Worm (Caenorhabditis elegans) whole organism, young adult: ENCODE data around the gene nhr-277.

Experiments
- B0336.3 ChIP-seq: fragments of 200-800 bp; sonication (Bioruptor generic); IDR thresholded peaks from 2 replicates; pipeline ENCODE4 v1.3.6; 2022; ENCODE audit warnings: missing genetic modification characterization, missing compliant biosample characterization
- C06A6.2 ChIP-seq: fragments of 200-800 bp; sonication (Bioruptor generic); conservative IDR thresholded peaks from 2 replicates; pipeline ENCODE4 v1.3.6; 2022; ENCODE audit warnings: missing genetic modification characterization, missing compliant biosample characterization
- D2030.7 ChIP-seq: fragments of 200-800 bp; sonication (Bioruptor generic); IDR thresholded peaks from 2 replicates; pipeline ENCODE4 v1.3.6; 2022; ENCODE audit warnings: missing genetic modification reagents, missing genetic modification characterization, missing compliant biosample characterization
- F22D6.2 ChIP-seq: sonication (generic microtip); optimal IDR thresholded peaks from 2 replicates; lab custom pipeline; 2016; ENCODE audit warnings: mild to moderate bottlenecking, missing genetic modification characterization, missing compliant biosample characterization
- F23B12.7 ChIP-seq: sonication (generic microtip); optimal IDR thresholded peaks from 2 replicates; lab custom pipeline; 2017; ENCODE audit warnings: missing genetic modification characterization, mild to moderate bottlenecking, missing compliant biosample characterization, antibody characterized with exemption, moderate library complexity; ENCODE audit not compliant: insufficient read depth
- F37B4.10 ChIP-seq: fragments of 200-800 bp; sonication (Bioruptor generic); IDR thresholded peaks from 2 replicates; pipeline ENCODE4 v1.3.6; 2022; ENCODE audit warnings: missing genetic modification characterization, missing compliant biosample characterization
- F39B2.1 ChIP-seq: fragments of 200-800 bp; sonication (Bioruptor generic); IDR thresholded peaks from 2 replicates; pipeline ENCODE4 v1.3.6; 2022; ENCODE audit warnings: missing genetic modification reagents, missing genetic modification characterization, missing compliant biosample characterization
- F52B5.7 ChIP-seq: sonication (generic microtip); optimal IDR thresholded peaks from 2 replicates; lab custom pipeline; 2016; ENCODE audit warnings: mild to moderate bottlenecking, missing genetic modification characterization, missing compliant biosample characterization
- F57A8.1 ChIP-seq: fragments of 200-800 bp; sonication (Bioruptor generic); optimal IDR thresholded peaks from 2 replicates; lab custom pipeline; 2018; ENCODE audit warnings: mild to moderate bottlenecking, missing genetic modification characterization, moderate library complexity, missing compliant biosample characterization
- K11D2.4 ChIP-seq: fragments of 200-800 bp; sonication (Bioruptor generic); IDR thresholded peaks from 2 replicates; pipeline ENCODE4 v1.3.6; 2022; ENCODE audit warnings: missing genetic modification reagents, missing genetic modification characterization, missing compliant biosample characterization
- T07F8.4 ChIP-seq: sonication (generic microtip); optimal IDR thresholded peaks from 2 replicates; lab custom pipeline; 2016; ENCODE audit warnings: mild to moderate bottlenecking, missing genetic modification characterization, moderate library complexity, missing compliant biosample characterization
- T26A5.8 ChIP-seq: sonication (generic microtip); optimal IDR thresholded peaks from 2 replicates; lab custom pipeline; 2016; ENCODE audit warnings: missing genetic modification characterization, missing compliant biosample characterization
- Y53G8AR.9 ChIP-seq: fragments of 200-800 bp; sonication (Bioruptor generic); conservative IDR thresholded peaks from 2 replicates; pipeline ENCODE4 v1.3.6; 2022; ENCODE audit warnings: missing genetic modification reagents, missing genetic modification characterization, missing compliant biosample characterization
- Y56A3A.18 ChIP-seq: fragments of 200-800 bp; sonication (Bioruptor generic); IDR thresholded peaks from 2 replicates; pipeline ENCODE4 v1.3.6; 2022; ENCODE audit warnings: missing genetic modification reagents, missing genetic modification characterization, missing compliant biosample characterization
- Y79H2A.3 ChIP-seq: fragments of 200-800 bp; sonication (Bioruptor generic); conservative IDR thresholded peaks from 2 replicates; pipeline ENCODE4 v1.3.6; 2022; ENCODE audit warnings: missing genetic modification reagents, missing genetic modification characterization, missing compliant biosample characterization
- attf-3 ChIP-seq: fragments of 200-800 bp; sonication (Bioruptor generic); conservative IDR thresholded peaks from 2 replicates; pipeline ENCODE4 v1.3.6; 2022; ENCODE audit warnings: missing genetic modification reagents, missing genetic modification characterization, missing compliant biosample characterization
- attf-6 ChIP-seq: fragments of 200-800 bp; sonication (Bioruptor generic); IDR thresholded peaks from 2 replicates; pipeline ENCODE4 v1.3.6; 2022; ENCODE audit warnings: missing genetic modification reagents, missing genetic modification characterization, missing compliant biosample characterization
- ceh-27 ChIP-seq: fragments of 200-800 bp; sonication (Bioruptor generic); optimal IDR thresholded peaks from 2 replicates; lab custom pipeline; 2018; ENCODE audit warnings: mild to moderate bottlenecking, missing genetic modification characterization, moderate library complexity, missing compliant biosample characterization
- hlh-26 ChIP-seq: fragments of 200-800 bp; sonication (Bioruptor generic); conservative IDR thresholded peaks from 2 replicates; pipeline ENCODE4 v1.3.6; 2022; ENCODE audit warnings: missing genetic modification reagents, missing genetic modification characterization, missing compliant biosample characterization
- hmg-1.2 ChIP-seq: fragments of 200-800 bp; sonication (Bioruptor generic); IDR thresholded peaks from 2 replicates; pipeline ENCODE4 v1.3.6; 2022; ENCODE audit warnings: missing genetic modification reagents, missing genetic modification characterization, missing compliant biosample characterization
- hrde-1 ChIP-seq: sonication (generic microtip); optimal IDR thresholded peaks from 2 replicates; lab custom pipeline; 2016; ENCODE audit warnings: missing genetic modification characterization, mild to moderate bottlenecking, missing compliant biosample characterization, moderate library complexity, missing genotype, missing genetic modification reagents, borderline replicate concordance
- let-607 ChIP-seq, 2 experiments: fragments of 200-800 bp in 1 of 2; sonication (Bioruptor generic) in 1 of 2; sonication (generic microtip) in 1 of 2; optimal IDR thresholded peaks; 2 replicates each; lab custom pipeline; 2016 to 2018; ENCODE audit warnings: mild to moderate bottlenecking in 2 of 2, missing compliant biosample characterization in 2 of 2, missing genetic modification characterization in 2 of 2, moderate library complexity in 2 of 2, missing genotype in 1 of 2
- lin-26 ChIP-seq: fragments of 200-800 bp; sonication (Bioruptor generic); IDR thresholded peaks from 2 replicates; pipeline ENCODE4 v1.3.6; 2022; ENCODE audit warnings: missing genetic modification reagents, missing genetic modification characterization, missing compliant biosample characterization
- lin-35 ChIP-seq, 3 experiments: fragments of 150-350 bp in 2 of 3; sonication (generic microtip) in 1 of 3; optimal IDR thresholded peaks; 2 replicates each; lab custom pipeline; 2014 to 2018; ENCODE audit warnings: missing biosample characterization in 3 of 3, missing genetic modification characterization in 3 of 3, missing genetic modification reagents in 3 of 3
- lir-1 ChIP-seq: fragments of 200-800 bp; sonication (Bioruptor generic); conservative IDR thresholded peaks from 2 replicates; pipeline ENCODE4 v1.3.6; 2022; ENCODE audit warnings: missing genetic modification reagents, missing genetic modification characterization, missing compliant biosample characterization
- lsy-27 ChIP-seq: sonication (generic microtip); optimal IDR thresholded peaks from 2 replicates; lab custom pipeline; 2017; ENCODE audit warnings: missing genetic modification characterization, mild to moderate bottlenecking, missing compliant biosample characterization, antibody characterized with exemption, missing genotype, borderline replicate concordance; ENCODE audit not compliant: insufficient read depth
- madf-6 ChIP-seq: fragments of 200-800 bp; sonication (Bioruptor generic); IDR thresholded peaks from 2 replicates; pipeline ENCODE4 v1.3.6; 2022; ENCODE audit warnings: missing genetic modification reagents, missing genetic modification characterization, missing compliant biosample characterization
- mel-28 ChIP-seq: sonication (generic microtip); optimal IDR thresholded peaks from 2 replicates; lab custom pipeline; 2016; ENCODE audit warnings: borderline replicate concordance, mild to moderate bottlenecking, missing genetic modification characterization, missing compliant biosample characterization
- nfya-1 ChIP-seq: sonication (generic microtip); optimal IDR thresholded peaks from 2 replicates; lab custom pipeline; 2017; ENCODE audit warnings: antibody characterized with exemption, missing compliant biosample characterization, missing genetic modification characterization, borderline replicate concordance; ENCODE audit not compliant: insufficient read depth
- nfya-2 ChIP-seq: fragments of 200-800 bp; sonication (Bioruptor generic); IDR thresholded peaks from 2 replicates; pipeline ENCODE4 v1.3.6; 2022; ENCODE audit warnings: missing genetic modification reagents, missing genetic modification characterization, missing compliant biosample characterization
- nfyb-1 ChIP-seq: fragments of 200-800 bp; sonication (Bioruptor generic); IDR thresholded peaks from 2 replicates; pipeline ENCODE4 v1.3.6; 2022; ENCODE audit warnings: missing genetic modification reagents, missing genetic modification characterization, missing compliant biosample characterization
- nhr-120 ChIP-seq: fragments of 200-800 bp; sonication (Bioruptor generic); IDR thresholded peaks from 2 replicates; pipeline ENCODE4 v1.3.6; 2022; ENCODE audit warnings: missing genetic modification characterization, missing compliant biosample characterization
- nhr-80 ChIP-seq: sonication (generic microtip); optimal IDR thresholded peaks from 2 replicates; lab custom pipeline; 2016; ENCODE audit warnings: missing genetic modification characterization, missing compliant biosample characterization
- pha-4 ChIP-seq: fragments of 150-350 bp; sonication (generic microtip); optimal IDR thresholded peaks from 2 replicates; lab custom pipeline; 2014; ENCODE audit warnings: missing biosample characterization, missing genetic modification reagents, missing genetic modification characterization
- repo-1 ChIP-seq: sonication (generic microtip); optimal IDR thresholded peaks from 2 replicates; lab custom pipeline; 2017; ENCODE audit warnings: mild to moderate bottlenecking, missing genetic modification characterization, missing compliant biosample characterization
- rpc-1 ChIP-seq, 2 experiments: fragments of 150-350 bp in 1 of 2; sonication (generic microtip) in 1 of 2; optimal IDR thresholded peaks; 2 replicates each; lab custom pipeline; 2014 to 2018; ENCODE audit warnings: missing biosample characterization in 1 of 2, missing genetic modification characterization in 1 of 2, missing genetic modification reagents in 1 of 2, missing genotype in 1 of 2
- sdz-38 ChIP-seq: sonication (generic microtip); optimal IDR thresholded peaks from 2 replicates; lab custom pipeline; 2016; ENCODE audit warnings: missing genotype, missing genetic modification characterization, missing compliant biosample characterization
- sea-2 ChIP-seq: fragments of 200-800 bp; sonication (Bioruptor generic); IDR thresholded peaks from 2 replicates; pipeline ENCODE4 v1.3.6; 2022; ENCODE audit warnings: missing genetic modification characterization, missing compliant biosample characterization
- snpc-1.1 ChIP-seq: sonication (generic microtip); optimal IDR thresholded peaks from 2 replicates; lab custom pipeline; 2017; ENCODE audit warnings: missing genetic modification characterization, mild to moderate bottlenecking, missing compliant biosample characterization, antibody characterized with exemption, moderate library complexity, missing genotype, missing genetic modification reagents; ENCODE audit not compliant: insufficient read depth
- snpc-3.4 ChIP-seq: sonication (generic microtip); optimal IDR thresholded peaks from 2 replicates; lab custom pipeline; 2017; ENCODE audit warnings: missing genetic modification characterization, mild to moderate bottlenecking, missing compliant biosample characterization, antibody characterized with exemption, moderate library complexity, missing genotype, missing genetic modification reagents
- tbx-9 ChIP-seq: sonication (generic microtip); optimal IDR thresholded peaks from 2 replicates; lab custom pipeline; 2016; ENCODE audit warnings: borderline replicate concordance, missing genetic modification characterization, inconsistent platforms, missing compliant biosample characterization
- tlf-1 ChIP-seq: fragments of 200-800 bp; sonication (Bioruptor generic); optimal IDR thresholded peaks from 2 replicates; lab custom pipeline; 2018; ENCODE audit warnings: mild to moderate bottlenecking, missing genetic modification characterization, missing compliant biosample characterization
- unc-130 ChIP-seq: sonication (generic microtip); optimal IDR thresholded peaks from 2 replicates; lab custom pipeline; 2016; ENCODE audit warnings: missing genetic modification reagents, missing genetic modification characterization, missing compliant biosample characterization
- xnd-1 ChIP-seq: sonication (generic microtip); optimal IDR thresholded peaks from 2 replicates; lab custom pipeline; 2016; ENCODE audit warnings: missing genotype, missing genetic modification reagents, missing genetic modification characterization, missing compliant biosample characterization
- ztf-28 ChIP-seq: fragments of 200-800 bp; sonication (Bioruptor generic); IDR thresholded peaks from 2 replicates; pipeline ENCODE4 v1.3.6; 2022; ENCODE audit warnings: missing genetic modification reagents, missing genetic modification characterization, missing compliant biosample characterization
- ztf-6 ChIP-seq: fragments of 200-800 bp; sonication (Bioruptor generic); IDR thresholded peaks from 2 replicates; pipeline ENCODE4 v1.3.6; 2022; ENCODE audit warnings: missing genetic modification reagents, missing genetic modification characterization, missing compliant biosample characterization

Gene nhr-277

DNA sequence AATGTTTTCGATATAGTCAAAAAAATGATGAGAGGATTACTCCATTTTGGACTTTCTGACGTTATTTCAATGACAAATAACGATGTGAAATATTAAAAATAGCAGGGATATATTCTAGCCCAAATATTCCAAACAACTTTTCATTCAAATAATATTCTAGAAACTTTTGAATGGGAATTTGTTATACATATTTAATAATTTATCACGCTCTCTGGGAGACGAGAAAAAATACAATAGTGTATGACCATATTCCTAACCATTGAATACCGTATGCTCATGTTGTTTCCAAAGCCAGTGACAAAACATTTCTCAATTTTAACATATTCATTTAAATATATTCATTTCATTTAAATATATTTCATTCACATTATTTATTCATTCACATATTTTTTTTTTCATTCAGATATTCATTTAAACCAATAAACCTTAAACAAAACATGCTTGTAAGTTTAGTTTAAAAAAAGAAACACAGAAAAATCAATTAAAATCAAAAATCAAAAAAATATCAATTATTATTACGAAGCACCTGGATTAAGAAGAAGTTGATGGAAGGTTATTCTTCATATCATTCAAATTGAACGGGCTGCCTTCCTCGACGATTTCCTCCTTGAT, 33.1 kb upstream of the nhr-277 start (continued):
- TF ChIP-seq unc-130 (GFP tag; lab: Kevin White, UChicago) (no peak), nhr-120 (GFP tag; lab: Robert Waterston, UW) (no peak), snpc-3.4 (tag; lab: Kevin White, UChicago) (no peak), hlh-26 (no peak), F39B2.1 (GFP tag; lab: Robert Waterston, UW) (no peak), lsy-27 (tag; lab: Kevin White, UChicago) (no peak), hmg-1.2 (GFP tag; lab: Robert Waterston, UW) (no peak), pha-4 (tag; lab: Kevin White, UChicago) (no peak), sea-2 (GFP tag; lab: Robert Waterston, UW) (no peak), let-607 (tag; optimal IDR thresholded peaks at IDR 0.05; lab: Kevin White, UChicago) (peak; percentile 6 to 12), ceh-27 (GFP tag; lab: Kevin White, UChicago) (no peak), repo-1 (tag; lab: Kevin White, UChicago) (peak; percentile 24), attf-6 (no peak), F57A8.1 (GFP tag; lab: Kevin White, UChicago) (no peak), nfya-1 (tag; lab: Kevin White, UChicago) (no peak), Y79H2A.3 (GFP tag; lab: Robert Waterston, UW) (peak; percentile 67), C06A6.2 (GFP tag; lab: Robert Waterston, UW) (peak; percentile 54; the same call in 1 of the 2 replicates), sdz-38 (tag; lab: Kevin White, UChicago) (no peak), lin-26 (GFP tag; lab: Robert Waterston, UW) (no peak), F23B12.7 (tag; lab: Kevin White, UChicago) (no peak), F52B5.7 (tag; lab: Kevin White, UChicago) (no peak), attf-3 (GFP tag; lab: Robert Waterston, UW) (no peak), mel-28 (tag; lab: Kevin White, UChicago) (peak; percentile 32), hrde-1 (tag; lab: Kevin White, UChicago) (no peak), Y53G8AR.9 (GFP tag; lab: Robert Waterston, UW) (peak; percentile 87), ztf-28 (GFP tag; lab: Robert Waterston, UW) (no peak), lir-1 (GFP tag; lab: Robert Waterston, UW) (0 out of 2 replicates have a peak, but pooled peaks have one; percentile 34), F37B4.10 (no peak), rpc-1 (optimal IDR thresholded peaks at IDR 0.05; lab: Kevin White, UChicago) (no peak), rpc-1 (tag; optimal IDR thresholded peaks at IDR 0.05; lab: Kevin White, UChicago) (no peak), T07F8.4 (tag; lab: Kevin White, UChicago) (no peak), F22D6.2 (tag; lab: Kevin White, UChicago) (no peak), Y56A3A.18 (GFP tag; lab: Robert Waterston, UW) (peak; percentile 88), nfya-2 (no peak), D2030.7 (GFP tag; lab: Robert Waterston, UW) (no peak), lin-35 (GFP tag; optimal IDR thresholded peaks at IDR 0.05; lab: Kevin White, UChicago) (no peak), madf-6 (GFP tag; lab: Robert Waterston, UW) (0 out of 2 replicates have a peak, but pooled peaks have one; percentile 29), nhr-80 (tag; lab: Kevin White, UChicago) (peak; percentile 21), K11D2.4 (GFP tag; lab: Robert Waterston, UW) (peak; percentile 55), tbx-9 (no peak), T26A5.8 (no peak), B0336.3 (GFP tag; lab: Robert Waterston, UW) (peak; percentile 79), snpc-1.1 (tag; lab: Kevin White, UChicago) (no peak), xnd-1 (tag; lab: Kevin White, UChicago) (no peak), nfyb-1 (GFP tag; lab: Robert Waterston, UW) (peak; percentile 90), tlf-1 (GFP tag; lab: Kevin White, UChicago) (peak; percentile 88), ztf-6 (GFP tag; lab: Robert Waterston, UW) (no peak)
